Worm (Caenorhabditis elegans) whole organism, midembryonic: ENCODE measurements around the gene F26F2.11.

Source experiments
- T22C8.4 ChIP-seq: fragments of 200-800 bp; sonication (Bioruptor generic); IDR thresholded peaks from 2 replicates; pipeline ENCODE4 v1.3.6; 2022; ENCODE audit warnings: missing genetic modification characterization, missing compliant biosample characterization
- cog-1 ChIP-seq: sonication (generic microtip); optimal IDR thresholded peaks from 2 replicates; lab custom pipeline; 2016; ENCODE audit warnings: missing genetic modification characterization, missing compliant biosample characterization
- flt-1 ChIP-seq: fragments of 200-800 bp; sonication (Bioruptor generic); IDR thresholded peaks from 2 replicates; pipeline ENCODE4 v1.3.6; 2022; ENCODE audit warnings: missing genetic modification characterization, missing compliant biosample characterization
- klf-2 ChIP-seq: fragments of 200-800 bp; sonication (Bioruptor generic); conservative IDR thresholded peaks from 2 replicates; pipeline ENCODE4 v1.3.6; 2022; ENCODE audit warnings: missing genetic modification reagents, missing genetic modification characterization, missing compliant biosample characterization
- med-1 ChIP-seq: sonication (generic microtip); optimal IDR thresholded peaks from 2 replicates; lab custom pipeline; 2017; ENCODE audit warnings: missing genetic modification characterization, mild to moderate bottlenecking, missing compliant biosample characterization, antibody characterized with exemption, missing genetic modification reagents; ENCODE audit not compliant: insufficient read depth
- ref-1 ChIP-seq: fragments of 200-800 bp; sonication (Bioruptor generic); conservative IDR thresholded peaks from 2 replicates; pipeline ENCODE4 v1.3.6; 2022; ENCODE audit warnings: missing genetic modification reagents, missing genetic modification characterization, missing compliant biosample characterization
- tab-1 ChIP-seq: fragments of 200-800 bp; sonication (Bioruptor generic); IDR thresholded peaks from 2 replicates; pipeline ENCODE4 v1.3.6; 2022; ENCODE audit warnings: missing genetic modification characterization, missing compliant biosample characterization
- ztf-23 ChIP-seq: fragments of 200-800 bp; sonication (Bioruptor generic); IDR thresholded peaks from 2 replicates; pipeline ENCODE4 v1.3.6; 2022; ENCODE audit warnings: missing genetic modification reagents, missing genetic modification characterization, missing compliant biosample characterization
- ztf-29 ChIP-seq: fragments of 200-800 bp; sonication (Bioruptor generic); IDR thresholded peaks from 2 replicates; pipeline ENCODE4 v1.3.6; 2022; ENCODE audit warnings: missing genetic modification reagents, missing genetic modification characterization, missing compliant biosample characterization

DNA sequence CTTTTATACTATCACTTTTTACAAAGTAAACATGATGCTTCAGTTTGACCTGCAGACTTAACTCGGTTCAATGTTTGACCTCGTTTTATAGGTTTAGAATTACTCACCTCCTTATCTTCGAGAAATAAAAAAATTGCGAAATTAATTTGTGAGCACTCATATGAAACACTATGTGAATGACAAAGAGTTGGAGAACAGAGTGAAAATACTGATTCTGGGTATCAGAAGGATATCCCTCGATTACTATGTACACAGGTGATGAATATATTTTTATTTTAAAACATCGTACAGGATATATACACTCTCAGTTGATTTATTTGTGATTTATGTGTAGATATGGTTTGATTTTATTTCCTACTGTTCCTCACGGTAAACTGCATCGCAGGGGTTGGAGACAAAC is 39.3 kb downstream of the F26F2.11 start, which contains the start of gene Y38H6C.23:
- TF ChIP-seq klf-2 (GFP tag; lab: Robert Waterston, UW), result no peak
- no peak for TF ChIP-seq ztf-23 (GFP tag; lab: Robert Waterston, UW)
- no peak for TF ChIP-seq flt-1 (GFP tag; lab: Robert Waterston, UW)
- no peak for TF ChIP-seq tab-1 (GFP tag; lab: Robert Waterston, UW)
- no peak for TF ChIP-seq ztf-29 (GFP tag; lab: Robert Waterston, UW)
- TF ChIP-seq ref-1, result no peak
- TF ChIP-seq cog-1 (tag; lab: Kevin White, UChicago), result no peak
- TF ChIP-seq med-1 (GFP tag; lab: Kevin White, UChicago), result no peak
- TF ChIP-seq T22C8.4 (GFP tag; lab: Robert Waterston, UW), result no peak
